Worm (Caenorhabditis elegans) whole organism, L1 larva: ENCODE measurements around the gene lin-3.
A peak's percentile ranks its signal among the peaks of the same experiment; 100 is the strongest.

Source experiments
- C04F5.9 ChIP-seq: sonication (generic microtip); optimal IDR thresholded peaks from 2 replicates; lab custom pipeline; 2016; ENCODE audit warnings: missing genetic modification characterization, missing compliant biosample characterization
- C16A3.4 ChIP-seq: fragments of 150-350 bp; optimal IDR thresholded peaks from 2 replicates; lab custom pipeline; 2014; ENCODE audit warnings: missing biosample characterization, missing genetic modification characterization
- C34B4.2 ChIP-seq: sonication (generic microtip); optimal IDR thresholded peaks from 2 replicates; lab custom pipeline; 2017; ENCODE audit warnings: mild to moderate bottlenecking, missing genetic modification characterization, missing compliant biosample characterization
- F16B12.6 ChIP-seq: fragments of 150-350 bp; optimal IDR thresholded peaks from 2 replicates; lab custom pipeline; 2014; ENCODE audit warnings: missing biosample characterization, missing genetic modification characterization
- aly-2 ChIP-seq: fragments of 150-350 bp; optimal IDR thresholded peaks from 2 replicates; lab custom pipeline; 2014; ENCODE audit warnings: missing biosample characterization, missing genetic modification characterization
- ceh-63 ChIP-seq: fragments of 200-800 bp; sonication (Bioruptor generic); optimal IDR thresholded peaks from 2 replicates; lab custom pipeline; 2018; ENCODE audit warnings: mild to moderate bottlenecking, missing genetic modification characterization, missing compliant biosample characterization
- ceh-88 ChIP-seq: fragments of 200-800 bp; sonication (Bioruptor generic); IDR thresholded peaks from 2 replicates; pipeline ENCODE4 v1.3.6; 2022; ENCODE audit warnings: missing genetic modification characterization, missing compliant biosample characterization
- ceh-90 ChIP-seq: sonication (generic microtip); optimal IDR thresholded peaks from 2 replicates; lab custom pipeline; 2016; ENCODE audit warnings: missing genetic modification characterization, missing compliant biosample characterization
- ces-1 ChIP-seq: fragments of 150-350 bp; optimal IDR thresholded peaks from 2 replicates; lab custom pipeline; 2014; ENCODE audit warnings: missing biosample characterization, missing genetic modification reagents, missing genetic modification characterization
- dsc-1 ChIP-seq: sonication (generic microtip); optimal IDR thresholded peaks from 2 replicates; lab custom pipeline; 2016; ENCODE audit warnings: mild to moderate bottlenecking, missing genetic modification characterization, missing compliant biosample characterization
- efl-3 ChIP-seq: fragments of 200-800 bp; sonication (Bioruptor generic); optimal IDR thresholded peaks from 2 replicates; lab custom pipeline; 2018; ENCODE audit warnings: mild to moderate bottlenecking, missing genetic modification characterization, missing compliant biosample characterization
- elt-3 ChIP-seq, 6 experiments: fragments of 150-350 bp in 1 of 6; sonication (generic microtip); optimal IDR thresholded peaks; 2 replicates each; lab custom pipeline; 2017 to 2018; ENCODE audit warnings: missing biosample characterization in 6 of 6, missing genetic modification characterization in 6 of 6, inconsistent platforms in 1 of 6
- fkh-4 ChIP-seq: sonication (generic microtip); optimal IDR thresholded peaks from 2 replicates; lab custom pipeline; 2016; ENCODE audit warnings: missing compliant biosample characterization, missing genetic modification characterization, borderline replicate concordance
- fkh-8 ChIP-seq: sonication (generic microtip); optimal IDR thresholded peaks from 2 replicates; lab custom pipeline; 2016; ENCODE audit warnings: mild to moderate bottlenecking, missing genetic modification characterization, missing compliant biosample characterization
- fos-1 ChIP-seq: fragments of 150-350 bp; optimal IDR thresholded peaks from 2 replicates; lab custom pipeline; 2014; ENCODE audit warnings: missing biosample characterization, missing genetic modification characterization
- grh-1 ChIP-seq: fragments of 200-800 bp; sonication (Bioruptor generic); IDR thresholded peaks from 2 replicates; pipeline ENCODE4 v1.3.6; 2022; ENCODE audit warnings: missing genetic modification reagents, missing genetic modification characterization, missing compliant biosample characterization
- hpl-2 ChIP-seq: fragments of 150-350 bp; optimal IDR thresholded peaks from 2 replicates; lab custom pipeline; 2014; ENCODE audit warnings: missing biosample characterization, missing genetic modification reagents, missing genetic modification characterization
- irx-1 ChIP-seq: sonication (generic microtip); optimal IDR thresholded peaks from 2 replicates; lab custom pipeline; 2016; ENCODE audit warnings: missing genetic modification characterization, missing compliant biosample characterization
- jun-1 ChIP-seq: fragments of 150-350 bp; optimal IDR thresholded peaks from 2 replicates; lab custom pipeline; 2014; ENCODE audit warnings: missing biosample characterization, missing genetic modification reagents, missing genetic modification characterization
- lin-13 ChIP-seq: fragments of 150-350 bp; optimal IDR thresholded peaks from 2 replicates; lab custom pipeline; 2014; ENCODE audit warnings: missing biosample characterization, missing genetic modification reagents, missing genetic modification characterization
- lin-14 ChIP-seq: fragments of 200-800 bp; sonication (Bioruptor generic); optimal IDR thresholded peaks from 2 replicates; lab custom pipeline; 2018; ENCODE audit warnings: mild to moderate bottlenecking, missing genetic modification characterization, moderate library complexity, missing compliant biosample characterization
- lin-15B ChIP-seq: fragments of 150-350 bp; sonication (generic microtip); optimal IDR thresholded peaks from 3 replicates; lab custom pipeline; 2014; ENCODE audit warnings: missing biosample characterization, missing genetic modification characterization
- lin-39 ChIP-seq: fragments of 150-350 bp; optimal IDR thresholded peaks from 2 replicates; lab custom pipeline; 2014; ENCODE audit warnings: missing biosample characterization, missing genetic modification reagents, missing genetic modification characterization
- lir-3 ChIP-seq: sonication (generic microtip); optimal IDR thresholded peaks from 2 replicates; lab custom pipeline; 2016; ENCODE audit warnings: mild to moderate bottlenecking, missing genetic modification characterization, moderate library complexity, missing compliant biosample characterization; ENCODE audit not compliant: poor library complexity
- mab-9 ChIP-seq: fragments of 200-800 bp; sonication (Bioruptor generic); IDR thresholded peaks from 2 replicates; pipeline ENCODE4 v1.3.6; 2022; ENCODE audit warnings: missing genetic modification reagents, missing genetic modification characterization, missing compliant biosample characterization
- mdl-1 ChIP-seq, 2 experiments: fragments of 150-350 bp; optimal IDR thresholded peaks; 2 replicates each; lab custom pipeline; 2014 to 2017; ENCODE audit warnings: missing biosample characterization in 2 of 2, missing genetic modification characterization in 2 of 2, inconsistent platforms in 1 of 2
- mep-1 ChIP-seq: fragments of 150-350 bp; optimal IDR thresholded peaks from 2 replicates; lab custom pipeline; 2014; ENCODE audit warnings: missing biosample characterization, missing genetic modification characterization
- nhr-11 ChIP-seq: fragments of 150-350 bp; optimal IDR thresholded peaks from 2 replicates; lab custom pipeline; 2014; ENCODE audit warnings: missing biosample characterization, missing genetic modification characterization
- nhr-12 ChIP-seq: sonication (generic microtip); optimal IDR thresholded peaks from 2 replicates; lab custom pipeline; 2017; ENCODE audit warnings: missing biosample characterization, missing genetic modification characterization
- nhr-237 ChIP-seq: fragments of 150-350 bp; optimal IDR thresholded peaks from 2 replicates; lab custom pipeline; 2014; ENCODE audit warnings: missing biosample characterization, missing genetic modification characterization
- nhr-28 ChIP-seq: fragments of 150-350 bp; optimal IDR thresholded peaks from 2 replicates; lab custom pipeline; 2014; ENCODE audit warnings: missing biosample characterization, missing genetic modification characterization
- nhr-47 ChIP-seq: sonication (generic microtip); optimal IDR thresholded peaks from 2 replicates; lab custom pipeline; 2016; ENCODE audit warnings: mild to moderate bottlenecking, missing genetic modification characterization, moderate library complexity, missing compliant biosample characterization
- nhr-76 ChIP-seq: sonication (generic microtip); optimal IDR thresholded peaks from 2 replicates; lab custom pipeline; 2017; ENCODE audit warnings: missing biosample characterization, missing genetic modification characterization
- nhr-77 ChIP-seq: fragments of 150-350 bp; optimal IDR thresholded peaks from 2 replicates; lab custom pipeline; 2014; ENCODE audit warnings: missing biosample characterization, missing genetic modification characterization
- nhr-84 ChIP-seq: sonication (generic microtip); optimal IDR thresholded peaks from 2 replicates; lab custom pipeline; 2017; ENCODE audit warnings: missing biosample characterization, missing genetic modification characterization
- nhr-85 ChIP-seq: sonication (generic microtip); peaks from one replicate; lab custom pipeline; 2016; ENCODE audit warnings: missing genetic modification characterization, inconsistent platforms, missing compliant biosample characterization
- pqm-1 ChIP-seq: sonication (generic microtip); optimal IDR thresholded peaks from 3 replicates; lab custom pipeline; 2017; ENCODE audit warnings: missing biosample characterization, missing genetic modification characterization
- rnt-1 ChIP-seq: sonication (generic microtip); optimal IDR thresholded peaks from 2 replicates; lab custom pipeline; 2016; ENCODE audit warnings: mild to moderate bottlenecking, missing genetic modification characterization, moderate library complexity, missing compliant biosample characterization
- skn-1 ChIP-seq: fragments of 150-350 bp; optimal IDR thresholded peaks from 2 replicates; lab custom pipeline; 2014; ENCODE audit warnings: missing biosample characterization, missing genetic modification characterization
- snpc-4 ChIP-seq: fragments of 150-350 bp; optimal IDR thresholded peaks from 2 replicates; lab custom pipeline; 2014; ENCODE audit warnings: missing biosample characterization, missing genetic modification characterization
- snu-23 ChIP-seq: sonication (generic microtip); optimal IDR thresholded peaks from 2 replicates; lab custom pipeline; 2016; ENCODE audit warnings: missing genetic modification characterization, missing compliant biosample characterization
- sox-4 ChIP-seq: sonication (generic microtip); optimal IDR thresholded peaks from 2 replicates; lab custom pipeline; 2016; ENCODE audit warnings: missing genetic modification characterization, missing compliant biosample characterization
- sup-37 ChIP-seq: fragments of 200-800 bp; sonication (Bioruptor generic); optimal IDR thresholded peaks from 2 replicates; lab custom pipeline; 2018; ENCODE audit warnings: mild to moderate bottlenecking, missing genetic modification characterization, missing compliant biosample characterization
- tlp-1 ChIP-seq: fragments of 150-350 bp; optimal IDR thresholded peaks from 2 replicates; lab custom pipeline; 2014; ENCODE audit warnings: missing biosample characterization, missing genetic modification characterization
- unc-130 ChIP-seq: fragments of 150-350 bp; optimal IDR thresholded peaks from 2 replicates; lab custom pipeline; 2017; ENCODE audit warnings: missing biosample characterization, missing genetic modification characterization, inconsistent platforms
- unc-30 ChIP-seq: sonication (generic microtip); optimal IDR thresholded peaks from 2 replicates; lab custom pipeline; 2017; ENCODE audit warnings: missing biosample characterization, missing genetic modification characterization
- unc-62 ChIP-seq: fragments of 150-350 bp; optimal IDR thresholded peaks from 2 replicates; lab custom pipeline; 2014; ENCODE audit warnings: missing biosample characterization, missing genetic modification reagents, missing genetic modification characterization
- unc-86 ChIP-seq: sonication (generic microtip); optimal IDR thresholded peaks from 2 replicates; lab custom pipeline; 2016; ENCODE audit warnings: missing genetic modification characterization, missing compliant biosample characterization
- unc-98 ChIP-seq: fragments of 200-800 bp; sonication (Bioruptor generic); IDR thresholded peaks from 2 replicates; pipeline ENCODE4 v1.3.6; 2022; ENCODE audit warnings: missing genetic modification characterization, missing compliant biosample characterization
- xbp-1 ChIP-seq: sonication (generic microtip); optimal IDR thresholded peaks from 2 replicates; lab custom pipeline; 2016; ENCODE audit warnings: missing genetic modification characterization, missing compliant biosample characterization
- ztf-4 ChIP-seq: fragments of 150-350 bp; optimal IDR thresholded peaks from 2 replicates; lab custom pipeline; 2014; ENCODE audit warnings: missing biosample characterization, missing genetic modification characterization

The lin-3 gene

DNA sequence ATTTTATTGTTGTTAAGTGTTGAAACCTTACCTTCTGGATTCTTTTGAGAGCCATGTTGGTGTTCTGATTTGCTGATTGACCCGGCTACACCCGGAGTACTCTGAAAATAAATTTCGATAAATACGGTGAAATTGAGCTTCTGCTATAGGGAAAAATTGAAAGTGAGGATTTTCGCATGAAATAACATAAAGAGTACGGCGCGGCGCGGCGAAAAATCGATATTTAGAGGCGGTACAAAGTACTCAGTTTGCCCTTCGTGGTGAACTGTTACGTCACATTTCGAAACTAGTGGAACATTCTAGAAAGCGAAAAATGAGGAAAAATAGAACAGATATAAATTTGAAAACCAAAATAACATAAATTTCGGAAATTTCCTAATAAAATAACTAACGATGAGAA, 28.0 kb downstream of the lin-3 start, which contains the start of gene let-70:
let-70 (minus strand) TSS at position 101 of the 400 bp plus-strand sequence.
- TF ChIP-seq ztf-4 (tag; lab: Kevin White, UChicago) (no peak), lin-14 (GFP tag; lab: Kevin White, UChicago) (no peak), skn-1 (peak; percentile 23), F16B12.6 (tag; lab: Kevin White, UChicago) (no peak)

DNA sequence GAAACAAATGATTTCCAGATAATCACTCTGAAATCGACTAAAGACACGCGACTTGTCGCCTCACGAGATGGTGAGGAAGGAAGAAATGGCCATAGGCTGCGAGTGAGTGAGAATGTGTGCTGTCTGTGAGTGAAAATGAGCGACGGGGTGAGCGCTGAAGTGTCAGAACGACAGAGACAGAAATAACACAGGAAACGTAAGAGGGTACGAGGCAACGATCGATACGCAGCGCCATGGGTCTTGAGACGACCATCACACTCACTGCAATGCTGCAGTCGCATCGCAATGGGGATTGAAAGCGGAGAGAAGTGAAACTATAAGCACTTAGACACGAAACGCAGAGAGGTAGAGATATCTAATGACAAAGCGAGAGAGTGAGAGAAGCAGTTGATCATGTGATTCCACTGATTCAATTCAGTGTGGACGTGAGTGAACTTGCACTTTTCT, 28.7 kb downstream of the lin-3 start:
- TF ChIP-seq nhr-237 (tag; lab: Kevin White, UChicago): peak; percentile 91
- no peak; the same call in 1 of the 2 replicates for TF ChIP-seq unc-98 (GFP tag; lab: Robert Waterston, UW)
- peak; percentile 98 for TF ChIP-seq snu-23 (GFP tag; lab: Kevin White, UChicago)
- TF ChIP-seq fos-1 (tag; lab: Kevin White, UChicago): peak; percentile 91
- TF ChIP-seq nhr-47 (tag; lab: Kevin White, UChicago): peak; percentile 96
- peak; percentile 89 for TF ChIP-seq lir-3
- TF ChIP-seq nhr-77 (tag; lab: Kevin White, UChicago): peak; percentile 95
- TF ChIP-seq hpl-2: peak; percentile 54
- peak; percentile 91 for TF ChIP-seq C16A3.4 (tag; lab: Kevin White, UChicago)
- peak; percentile 81 for TF ChIP-seq mab-9 (GFP tag; lab: Robert Waterston, UW)
- peak in 1 of 2 experiments; percentile 95 for TF ChIP-seq mdl-1 (tag; optimal IDR thresholded peaks at IDR 0.05; lab: Kevin White, UChicago)
- TF ChIP-seq rnt-1: peak; percentile 84
- TF ChIP-seq elt-3 (tag; optimal IDR thresholded peaks at IDR 0.05; lab: Kevin White, UChicago): peak in 4 of 6 experiments; percentile 28 to 90 (median 75)
- no peak for TF ChIP-seq unc-30 (tag; lab: Kevin White, UChicago)
- TF ChIP-seq jun-1 (tag; lab: Kevin White, UChicago): peak; percentile 92
- peak; percentile 65 for TF ChIP-seq sox-4
- TF ChIP-seq ceh-90 (tag; lab: Kevin White, UChicago): no peak
- peak; percentile 87 for TF ChIP-seq irx-1 (tag; lab: Kevin White, UChicago)
- TF ChIP-seq snpc-4 (tag; lab: Kevin White, UChicago): peak; percentile 71
- peak; percentile 83 for TF ChIP-seq lin-39 (tag; lab: Kevin White, UChicago)
- TF ChIP-seq tlp-1: no peak
- TF ChIP-seq nhr-11 (tag; lab: Kevin White, UChicago): peak; percentile 90
- no peak for TF ChIP-seq unc-62 (GFP tag; lab: Kevin White, UChicago)
- TF ChIP-seq lin-14 (GFP tag; lab: Kevin White, UChicago): peak; percentile 98
- no peak for TF ChIP-seq lin-15B (tag; lab: Kevin White, UChicago)
- peak; percentile 45 for TF ChIP-seq C34B4.2 (tag; lab: Kevin White, UChicago)
- TF ChIP-seq unc-86: peak; percentile 92
- TF ChIP-seq ces-1: no peak
- peak; percentile 57 for TF ChIP-seq fkh-4 (tag; lab: Kevin White, UChicago)
- peak; percentile 73 for TF ChIP-seq skn-1
- no peak for TF ChIP-seq nhr-12 (tag; lab: Kevin White, UChicago)
- no peak for TF ChIP-seq efl-3
- peak; percentile 67 for TF ChIP-seq C04F5.9 (tag; lab: Kevin White, UChicago)
- peak; percentile 93 for TF ChIP-seq dsc-1 (tag; lab: Kevin White, UChicago)
- peak; percentile 34 for TF ChIP-seq F16B12.6 (tag; lab: Kevin White, UChicago)
- peak; percentile 73 for TF ChIP-seq aly-2 (tag; lab: Kevin White, UChicago)
- peak; percentile 76 for TF ChIP-seq grh-1 (GFP tag; lab: Robert Waterston, UW)
- TF ChIP-seq unc-130 (tag; lab: Kevin White, UChicago): peak; percentile 93
- no peak for TF ChIP-seq nhr-84 (tag; lab: Kevin White, UChicago)
- TF ChIP-seq ztf-4 (tag; lab: Kevin White, UChicago): peak; percentile 95
- TF ChIP-seq lin-13 (GFP tag; lab: Kevin White, UChicago): peak; percentile 93
- TF ChIP-seq ceh-63 (GFP tag; lab: Kevin White, UChicago): no peak
- peak; percentile 97 for TF ChIP-seq fkh-8 (tag; lab: Kevin White, UChicago)
- peak; percentile 94 for TF ChIP-seq xbp-1 (tag; lab: Kevin White, UChicago)
- no peak for TF ChIP-seq nhr-76
- peak; percentile 96 for TF ChIP-seq mep-1
- TF ChIP-seq sup-37 (GFP tag; lab: Kevin White, UChicago): peak; percentile 42
- TF ChIP-seq nhr-85 (tag; lab: Kevin White, UChicago): peak; percentile 98
- no peak for TF ChIP-seq nhr-28 (tag; lab: Kevin White, UChicago)
- no peak for TF ChIP-seq pqm-1 (tag; lab: Kevin White, UChicago)
- TF ChIP-seq ceh-88: 0 out of 2 replicates have a peak, but pooled peaks have one; percentile 52
